Worm (Caenorhabditis elegans) whole organism, L2 larva: ENCODE measurements around the gene lin-14.

ENCODE experiments used
- C34F6.9 ChIP-seq: fragments of 150-350 bp; optimal IDR thresholded peaks from 2 replicates; lab custom pipeline; 2014; ENCODE audit warnings: missing biosample characterization, missing genetic modification characterization
- F13H6.1 ChIP-seq: sonication (generic microtip); optimal IDR thresholded peaks from 2 replicates; lab custom pipeline; 2016; ENCODE audit warnings: missing genetic modification characterization, missing compliant biosample characterization
- R02D3.7 ChIP-seq: fragments of 150-350 bp; optimal IDR thresholded peaks from 2 replicates; lab custom pipeline; 2014; ENCODE audit warnings: missing biosample characterization, missing genetic modification characterization
- Y55F3AM.14 ChIP-seq: fragments of 200-800 bp; sonication (Bioruptor generic); optimal IDR thresholded peaks from 2 replicates; lab custom pipeline; 2018; ENCODE audit warnings: mild to moderate bottlenecking, missing genetic modification characterization, missing compliant biosample characterization
- ZK546.5 ChIP-seq: sonication (generic microtip); optimal IDR thresholded peaks from 2 replicates; lab custom pipeline; 2017; ENCODE audit warnings: missing biosample characterization, missing genetic modification characterization
- alr-1 ChIP-seq: fragments of 150-350 bp; optimal IDR thresholded peaks from 2 replicates; lab custom pipeline; 2014; ENCODE audit warnings: missing biosample characterization, missing genetic modification characterization
- aly-2 ChIP-seq: fragments of 150-350 bp; optimal IDR thresholded peaks from 2 replicates; lab custom pipeline; 2014; ENCODE audit warnings: missing biosample characterization, missing genetic modification characterization
- ama-1 ChIP-seq: fragments of 150-350 bp; optimal IDR thresholded peaks from 2 replicates; lab custom pipeline; 2018; ENCODE audit warnings: inconsistent platforms
- blmp-1 ChIP-seq: sonication (generic microtip); optimal IDR thresholded peaks from 2 replicates; lab custom pipeline; 2017; ENCODE audit warnings: missing genetic modification characterization, mild to moderate bottlenecking, missing compliant biosample characterization, antibody characterized with exemption, moderate library complexity; ENCODE audit not compliant: insufficient read depth
- ceh-16 ChIP-seq: fragments of 150-350 bp; optimal IDR thresholded peaks from 2 replicates; lab custom pipeline; 2014; ENCODE audit warnings: missing biosample characterization, missing genetic modification characterization
- crh-2 ChIP-seq: sonication (generic microtip); optimal IDR thresholded peaks from 2 replicates; lab custom pipeline; 2017; ENCODE audit warnings: missing biosample characterization, missing genetic modification characterization
- dmd-4 ChIP-seq: sonication (generic microtip); optimal IDR thresholded peaks from 2 replicates; lab custom pipeline; 2017; ENCODE audit warnings: missing biosample characterization, missing genetic modification characterization
- egl-27 ChIP-seq: sonication (generic microtip); optimal IDR thresholded peaks from 3 replicates; lab custom pipeline; 2017; ENCODE audit warnings: missing biosample characterization, missing genetic modification reagents, missing genetic modification characterization
- elt-3 ChIP-seq: sonication (generic microtip); optimal IDR thresholded peaks from 2 replicates; lab custom pipeline; 2017; ENCODE audit warnings: missing biosample characterization, missing genetic modification characterization
- fos-1 ChIP-seq: fragments of 150-350 bp; optimal IDR thresholded peaks from 2 replicates; lab custom pipeline; 2014; ENCODE audit warnings: missing biosample characterization, missing genetic modification characterization
- gmeb-1 ChIP-seq: fragments of 150-350 bp; optimal IDR thresholded peaks from 2 replicates; lab custom pipeline; 2014; ENCODE audit warnings: missing biosample characterization, missing genetic modification characterization
- lin-11 ChIP-seq: fragments of 150-350 bp; sonication (generic microtip); optimal IDR thresholded peaks from 2 replicates; lab custom pipeline; 2014; ENCODE audit warnings: missing biosample characterization, missing genetic modification characterization, inconsistent platforms, mixed read lengths
- lsy-2 ChIP-seq, 2 experiments: fragments of 150-350 bp in 1 of 2; sonication (generic microtip) in 1 of 2; optimal IDR thresholded peaks; 2 replicates each; lab custom pipeline; 2014 to 2017; ENCODE audit warnings: missing biosample characterization in 2 of 2, missing genetic modification characterization in 2 of 2
- mbf-1 ChIP-seq: sonication (generic microtip); optimal IDR thresholded peaks from 2 replicates; lab custom pipeline; 2017; ENCODE audit warnings: missing biosample characterization, missing genetic modification characterization
- mdl-1 ChIP-seq, 2 experiments: fragments of 150-350 bp in 1 of 2; sonication (generic microtip) in 1 of 2; optimal IDR thresholded peaks; 2 replicates each; lab custom pipeline; 2017; ENCODE audit warnings: missing biosample characterization in 2 of 2, missing genetic modification characterization in 2 of 2
- nhr-10 ChIP-seq: sonication (generic microtip); optimal IDR thresholded peaks from 2 replicates; lab custom pipeline; 2017; ENCODE audit warnings: missing biosample characterization, missing genetic modification characterization
- nhr-11 ChIP-seq: fragments of 150-350 bp; optimal IDR thresholded peaks from 2 replicates; lab custom pipeline; 2014; ENCODE audit warnings: missing biosample characterization, missing genetic modification characterization
- nhr-12 ChIP-seq: fragments of 150-350 bp; optimal IDR thresholded peaks from 2 replicates; lab custom pipeline; 2014; ENCODE audit warnings: missing biosample characterization, missing genetic modification characterization
- nhr-129 ChIP-seq: fragments of 150-350 bp; optimal IDR thresholded peaks from 2 replicates; lab custom pipeline; 2014; ENCODE audit warnings: missing biosample characterization, missing genetic modification characterization
- nhr-21 ChIP-seq: fragments of 150-350 bp; optimal IDR thresholded peaks from 2 replicates; lab custom pipeline; 2014; ENCODE audit warnings: missing biosample characterization, missing genetic modification characterization
- nhr-23 ChIP-seq: fragments of 150-350 bp; optimal IDR thresholded peaks from 2 replicates; lab custom pipeline; 2014; ENCODE audit warnings: missing biosample characterization, missing genetic modification reagents, missing genetic modification characterization
- nhr-25 ChIP-seq: fragments of 150-350 bp; sonication (generic microtip); optimal IDR thresholded peaks from 3 replicates; lab custom pipeline; 2014; ENCODE audit warnings: missing biosample characterization, missing genetic modification characterization
- nhr-77 ChIP-seq: fragments of 150-350 bp; optimal IDR thresholded peaks from 2 replicates; lab custom pipeline; 2014; ENCODE audit warnings: missing biosample characterization, missing genetic modification characterization
- peb-1 ChIP-seq: fragments of 150-350 bp; optimal IDR thresholded peaks from 2 replicates; lab custom pipeline; 2014; ENCODE audit warnings: missing biosample characterization, missing genetic modification characterization
- sem-4 ChIP-seq: fragments of 150-350 bp; optimal IDR thresholded peaks from 2 replicates; lab custom pipeline; 2014; ENCODE audit warnings: missing biosample characterization, missing genetic modification reagents, missing genetic modification characterization
- skn-1 ChIP-seq: sonication (generic microtip); optimal IDR thresholded peaks from 2 replicates; lab custom pipeline; 2017; ENCODE audit warnings: missing biosample characterization, missing genetic modification characterization
- sma-9 ChIP-seq, 2 experiments: fragments of 150-350 bp in 1 of 2; sonication (generic microtip) in 1 of 2; optimal IDR thresholded peaks; 2 replicates each; lab custom pipeline; 2014 to 2016; ENCODE audit warnings: missing genetic modification characterization in 2 of 2, mild to moderate bottlenecking in 1 of 2, missing biosample characterization in 1 of 2, missing compliant biosample characterization in 1 of 2, missing genetic modification reagents in 1 of 2, moderate library complexity in 1 of 2
- unc-55 ChIP-seq: fragments of 150-350 bp; sonication (generic microtip); optimal IDR thresholded peaks from 3 replicates; lab custom pipeline; 2014; ENCODE audit warnings: missing biosample characterization, missing genetic modification reagents, missing genetic modification characterization
- zag-1 ChIP-seq: fragments of 150-350 bp; optimal IDR thresholded peaks from 2 replicates; lab custom pipeline; 2014; ENCODE audit warnings: missing biosample characterization, missing genetic modification characterization
- ztf-1 ChIP-seq: fragments of 200-800 bp; sonication (Bioruptor generic); conservative IDR thresholded peaks from 2 replicates; pipeline ENCODE4 v1.3.6; 2022; ENCODE audit warnings: missing genetic modification characterization, missing compliant biosample characterization
- ztf-4 ChIP-seq: fragments of 150-350 bp; optimal IDR thresholded peaks from 2 replicates; lab custom pipeline; 2014; ENCODE audit warnings: missing biosample characterization, missing genetic modification characterization

Gene lin-14

DNA sequence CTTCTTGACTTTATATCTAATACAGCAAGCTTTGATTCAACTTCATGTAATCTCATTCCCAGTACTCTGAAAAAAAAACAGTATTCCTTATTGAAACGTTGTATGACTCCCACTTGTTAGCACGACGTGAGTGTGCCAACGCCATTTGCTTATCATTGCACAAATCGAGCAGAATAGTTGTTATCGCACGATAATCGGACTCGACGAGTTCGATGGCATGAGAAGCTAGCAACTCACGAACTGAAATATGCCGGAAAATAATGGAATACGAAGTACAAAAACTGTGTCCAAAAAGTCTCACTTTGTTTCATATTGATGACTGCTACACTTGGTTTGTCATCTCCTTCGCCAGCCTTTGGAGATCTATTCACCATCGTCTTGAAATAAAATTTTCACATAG lies 44.2 kb downstream of the lin-14 start:
- TF ChIP-seq nhr-21 (tag; lab: Kevin White, UChicago) (no peak), fos-1 (peak; percentile 95), C34F6.9 (tag; lab: Kevin White, UChicago) (no peak), crh-2 (tag; lab: Kevin White, UChicago) (peak; percentile 47)

- TF ChIP-seq gmeb-1 (tag; lab: Kevin White, UChicago) = no peak
- TF ChIP-seq nhr-77 = no peak
- TF ChIP-seq mbf-1 (tag; lab: Kevin White, UChicago) = no peak
- no peak for TF ChIP-seq sem-4 (tag; lab: Kevin White, UChicago)
- TF ChIP-seq ZK546.5 (tag; lab: Kevin White, UChicago) = no peak
- no peak for TF ChIP-seq unc-55 (GFP tag; lab: Kevin White, UChicago)
These were observed 45.9 kb downstream of the lin-14 start, which contains the start of gene ccdc-149 for ce11 chrX:11511231-11511630. Gene ccdc-149, minus strand, starts transcription at chrX:11511451.

- TF ChIP-seq sma-9 (GFP tag; optimal IDR thresholded peaks at IDR 0.05; lab: Kevin White, UChicago) (peak; percentile 65), sma-9 (tag; optimal IDR thresholded peaks at IDR 0.05; lab: Kevin White, UChicago) (no peak), fos-1 (peak; percentile 97), nhr-21 (tag; lab: Kevin White, UChicago) (no peak), aly-2 (tag; lab: Kevin White, UChicago) (no peak), crh-2 (tag; lab: Kevin White, UChicago) (peak; percentile 82), Y55F3AM.14 (GFP tag; lab: Kevin White, UChicago) (no peak), gmeb-1 (tag; lab: Kevin White, UChicago) (peak; percentile 12), F13H6.1 (peak; percentile 27), skn-1 (tag; lab: Kevin White, UChicago) (peak; percentile 59)
These were observed 50.0 kb downstream of the lin-14 start for ce11 chrX:11515381-11515780.

DNA sequence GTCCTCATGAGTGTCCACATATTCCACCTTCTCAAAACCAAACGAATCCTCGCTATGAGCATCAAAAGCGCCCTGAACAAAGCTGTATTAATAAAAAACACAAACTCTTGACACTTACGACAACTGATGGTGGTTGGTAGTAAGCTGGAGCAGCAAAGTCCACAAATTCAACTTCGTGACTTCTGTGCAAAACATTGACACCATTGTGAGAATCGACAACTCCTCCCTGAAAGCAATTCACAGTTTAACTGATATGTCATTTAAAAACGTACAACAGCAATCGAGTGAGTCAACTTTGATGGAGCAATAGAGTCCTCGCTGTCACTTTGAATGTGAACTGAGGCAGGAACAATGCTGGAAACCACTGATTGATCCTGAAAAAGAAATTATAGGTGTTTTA lies 52.1 kb downstream of the lin-14 start:
- TF ChIP-seq elt-3 (tag; lab: Kevin White, UChicago) (no peak), skn-1 (tag; lab: Kevin White, UChicago) (no peak), blmp-1 (no peak), ceh-16 (tag; lab: Kevin White, UChicago) (no peak), nhr-11 (no peak), sem-4 (tag; lab: Kevin White, UChicago) (no peak), egl-27 (no peak)

DNA sequence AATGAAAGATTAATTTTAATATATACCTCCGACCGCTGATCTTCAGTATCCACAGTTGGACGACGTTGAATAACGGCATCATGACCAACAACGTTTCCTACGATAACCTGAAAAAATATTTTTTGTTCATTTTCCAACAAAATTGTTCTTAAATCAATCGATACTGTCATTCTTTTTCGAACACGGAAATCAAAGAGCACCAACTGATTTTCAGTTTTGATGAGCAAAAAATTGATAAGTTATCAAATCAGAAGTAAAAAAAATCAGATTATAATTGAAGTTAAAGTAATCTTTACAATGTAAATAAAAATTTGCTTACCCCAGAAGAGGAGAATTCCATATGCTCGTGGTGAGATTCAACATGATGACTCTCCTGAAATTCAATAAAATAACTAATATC lies 53.1 kb downstream of the lin-14 start:
- TF ChIP-seq nhr-21 (tag; lab: Kevin White, UChicago) = no peak
- no peak for TF ChIP-seq ceh-16 (tag; lab: Kevin White, UChicago)
- TF ChIP-seq nhr-10 (tag; lab: Kevin White, UChicago) = no peak
- no peak for TF ChIP-seq nhr-77
- TF ChIP-seq fos-1 = peak; percentile 15
- no peak for TF ChIP-seq ztf-4 (tag; lab: Kevin White, UChicago)
- TF ChIP-seq dmd-4 (tag; lab: Kevin White, UChicago) = no peak

DNA sequence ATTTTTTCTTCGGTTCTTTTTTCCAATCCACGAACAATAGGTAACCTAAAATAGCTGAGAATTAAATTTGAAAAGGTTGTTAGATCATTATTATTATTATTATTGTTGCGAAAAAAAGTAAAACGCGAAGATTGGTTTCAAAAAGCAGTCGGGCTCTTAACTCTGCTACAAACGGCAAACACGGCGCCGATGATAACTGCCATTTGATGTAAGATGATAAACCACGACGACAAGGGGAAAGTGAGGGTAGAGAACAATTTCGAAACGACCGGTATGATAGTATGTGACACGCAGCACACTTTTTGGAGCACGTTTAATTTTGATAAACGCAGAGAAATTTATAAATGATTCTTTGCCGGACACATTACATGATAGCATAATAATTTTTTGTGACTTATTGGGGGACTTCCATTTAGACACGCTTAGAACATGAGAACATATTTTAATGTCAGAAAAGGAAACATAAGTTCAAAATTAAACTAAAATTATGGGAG lies 53.7 kb downstream of the lin-14 start, which contains the start of gene hpo-34:
Gene hpo-34, minus strand, starts transcription at position 51 of the 494 bp plus-strand sequence.
- TF ChIP-seq lin-11 (tag; lab: Kevin White, UChicago) = no peak
- no peak for TF ChIP-seq mdl-1 (tag; optimal IDR thresholded peaks at IDR 0.05; lab: Kevin White, UChicago)
- TF ChIP-seq ztf-4 (tag; lab: Kevin White, UChicago) = no peak
- peak; percentile 60 for TF ChIP-seq sma-9 (GFP tag; optimal IDR thresholded peaks at IDR 0.05; lab: Kevin White, UChicago)
- TF ChIP-seq sma-9 (tag; optimal IDR thresholded peaks at IDR 0.05; lab: Kevin White, UChicago) = no peak
- no peak for TF ChIP-seq aly-2 (tag; lab: Kevin White, UChicago)
- TF ChIP-seq mbf-1 (tag; lab: Kevin White, UChicago) = no peak
- no peak for TF ChIP-seq egl-27
- no peak for TF ChIP-seq nhr-129 (tag; lab: Kevin White, UChicago)
- no peak for TF ChIP-seq lsy-2 (tag; optimal IDR thresholded peaks at IDR 0.05; lab: Kevin White, UChicago)
- TF ChIP-seq fos-1 = peak; percentile 94
- TF ChIP-seq ama-1 = no peak
- TF ChIP-seq ztf-1 (GFP tag; lab: Robert Waterston, UW) = no peak
- no peak for TF ChIP-seq C34F6.9 (tag; lab: Kevin White, UChicago)
- TF ChIP-seq skn-1 (tag; lab: Kevin White, UChicago) = no peak
- TF ChIP-seq blmp-1 = no peak
- TF ChIP-seq nhr-25 = no peak
- TF ChIP-seq ZK546.5 (tag; lab: Kevin White, UChicago) = no peak
- TF ChIP-seq nhr-23 (tag; lab: Kevin White, UChicago) = no peak
- no peak for TF ChIP-seq alr-1
- no peak for TF ChIP-seq ceh-16 (tag; lab: Kevin White, UChicago)
- TF ChIP-seq dmd-4 (tag; lab: Kevin White, UChicago) = no peak
- TF ChIP-seq zag-1 (tag; lab: Kevin White, UChicago) = no peak
- TF ChIP-seq R02D3.7 (tag; lab: Kevin White, UChicago) = no peak
- TF ChIP-seq crh-2 (tag; lab: Kevin White, UChicago) = peak; percentile 82
- TF ChIP-seq unc-55 (GFP tag; lab: Kevin White, UChicago) = no peak
- TF ChIP-seq nhr-12 (tag; lab: Kevin White, UChicago) = no peak
- no peak for TF ChIP-seq nhr-77
- TF ChIP-seq gmeb-1 (tag; lab: Kevin White, UChicago) = peak; percentile 43
- peak; percentile 44 for TF ChIP-seq F13H6.1
- no peak for TF ChIP-seq nhr-21 (tag; lab: Kevin White, UChicago)
- TF ChIP-seq peb-1 = no peak
